Worm (Caenorhabditis elegans) whole organism, L4 larva: ENCODE data around the gene C23H5.11.

Source experiments
- F26F4.8 ChIP-seq: fragments of 200-800 bp; sonication (Bioruptor generic); conservative IDR thresholded peaks from 2 replicates; pipeline ENCODE4 v1.3.6; 2022; ENCODE audit warnings: missing genetic modification characterization, missing compliant biosample characterization
- F49E8.2 ChIP-seq: sonication (generic microtip); optimal IDR thresholded peaks from 2 replicates; lab custom pipeline; 2016; ENCODE audit warnings: missing compliant biosample characterization, mild to moderate bottlenecking, missing genetic modification characterization, borderline replicate concordance
- T20F7.1 ChIP-seq: fragments of 200-800 bp; sonication (Bioruptor generic); optimal IDR thresholded peaks from 2 replicates; lab custom pipeline; 2018; ENCODE audit warnings: mild to moderate bottlenecking, missing genetic modification characterization, missing compliant biosample characterization
- T26A8.4 ChIP-seq: fragments of 200-800 bp; sonication (Bioruptor generic); IDR thresholded peaks from 2 replicates; pipeline ENCODE4 v1.3.6; 2022; ENCODE audit warnings: missing genetic modification characterization, missing compliant biosample characterization
- Y105C5A.15 ChIP-seq: fragments of 200-800 bp; sonication (Bioruptor generic); IDR thresholded peaks from 2 replicates; pipeline ENCODE4 v1.3.6; 2022; ENCODE audit warnings: missing genetic modification characterization, missing compliant biosample characterization
- Y75B8A.6 ChIP-seq: fragments of 200-800 bp; sonication (Bioruptor generic); IDR thresholded peaks from 2 replicates; pipeline ENCODE4 v1.3.6; 2022; ENCODE audit warnings: missing genetic modification reagents, missing genetic modification characterization, missing compliant biosample characterization
- aha-1 ChIP-seq: fragments of 150-350 bp; peaks from one replicate; lab custom pipeline; 2014; ENCODE audit warnings: missing biosample characterization, missing genetic modification characterization
- attf-4 ChIP-seq: sonication (generic microtip); optimal IDR thresholded peaks from 3 replicates; lab custom pipeline; 2017; ENCODE audit warnings: missing biosample characterization, missing genetic modification characterization
- ceh-28 ChIP-seq: fragments of 150-350 bp; optimal IDR thresholded peaks from 2 replicates; lab custom pipeline; 2014; ENCODE audit warnings: missing biosample characterization, missing genetic modification reagents, missing genetic modification characterization
- daf-16 ChIP-seq, 3 experiments: sonication (generic microtip); optimal IDR thresholded peaks; 2 replicates each; lab custom pipeline; 2016 to 2017; ENCODE audit warnings: missing genetic modification characterization in 3 of 3, missing genetic modification reagents in 3 of 3, mild to moderate bottlenecking in 2 of 3, missing compliant biosample characterization in 2 of 3, missing biosample characterization in 1 of 3, moderate library complexity in 1 of 3
- dmd-6 ChIP-seq: fragments of 200-800 bp; sonication (Bioruptor generic); IDR thresholded peaks from 2 replicates; pipeline ENCODE4 v1.3.6; 2022; ENCODE audit warnings: missing genetic modification reagents, missing genetic modification characterization, missing compliant biosample characterization
- dmd-8 ChIP-seq: fragments of 200-800 bp; sonication (Bioruptor generic); IDR thresholded peaks from 2 replicates; pipeline ENCODE4 v1.3.6; 2022; ENCODE audit warnings: missing genetic modification characterization, missing compliant biosample characterization
- dpl-1 ChIP-seq: fragments of 150-350 bp; optimal IDR thresholded peaks from 2 replicates; lab custom pipeline; 2014; ENCODE audit warnings: missing biosample characterization, missing genetic modification reagents, missing genetic modification characterization
- dve-1 ChIP-seq: sonication (generic microtip); optimal IDR thresholded peaks from 2 replicates; lab custom pipeline; 2017; ENCODE audit warnings: antibody characterized with exemption, mild to moderate bottlenecking, missing genetic modification characterization, missing compliant biosample characterization; ENCODE audit not compliant: insufficient read depth
- egl-43 ChIP-seq: fragments of 200-800 bp; sonication (Bioruptor generic); IDR thresholded peaks from 2 replicates; pipeline ENCODE4 v1.3.6; 2022; ENCODE audit warnings: missing genetic modification reagents, missing genetic modification characterization, missing compliant biosample characterization
- fos-1 ChIP-seq: fragments of 150-350 bp; optimal IDR thresholded peaks from 2 replicates; lab custom pipeline; 2014; ENCODE audit warnings: missing biosample characterization, missing genetic modification characterization
- hmg-1.1 ChIP-seq: fragments of 200-800 bp; sonication (Bioruptor generic); IDR thresholded peaks from 2 replicates; pipeline ENCODE4 v1.3.6; 2022; ENCODE audit warnings: missing genetic modification reagents, missing genetic modification characterization, missing compliant biosample characterization
- lim-7 ChIP-seq: fragments of 200-800 bp; sonication (Bioruptor generic); IDR thresholded peaks from 2 replicates; pipeline ENCODE4 v1.3.6; 2022; ENCODE audit warnings: missing genetic modification characterization, missing compliant biosample characterization
- lin-38 ChIP-seq: fragments of 200-800 bp; sonication (Bioruptor generic); IDR thresholded peaks from 2 replicates; pipeline ENCODE4 v1.3.6; 2022; ENCODE audit warnings: missing genetic modification reagents, missing genetic modification characterization, missing compliant biosample characterization
- lin-39 ChIP-seq: fragments of 150-350 bp; optimal IDR thresholded peaks from 2 replicates; lab custom pipeline; 2014; ENCODE audit warnings: missing biosample characterization, missing genetic modification reagents, missing genetic modification characterization
- lsy-2 ChIP-seq, 2 experiments: fragments of 150-350 bp in 1 of 2; sonication (generic microtip) in 1 of 2; optimal IDR thresholded peaks; 2 replicates each; lab custom pipeline; 2014 to 2017; ENCODE audit warnings: missing biosample characterization in 2 of 2, missing genetic modification characterization in 2 of 2
- madf-5 ChIP-seq, 2 experiments: fragments of 200-800 bp; sonication (Bioruptor generic); IDR thresholded peaks; 2 replicates each; pipeline ENCODE4 v1.3.6; 2022; ENCODE audit warnings: missing compliant biosample characterization in 2 of 2, missing genetic modification characterization in 2 of 2
- mep-1 ChIP-seq: fragments of 150-350 bp; sonication (generic microtip); optimal IDR thresholded peaks from 3 replicates; lab custom pipeline; 2014; ENCODE audit warnings: missing biosample characterization, missing genetic modification characterization
- nhr-102 ChIP-seq: sonication (generic microtip); optimal IDR thresholded peaks from 2 replicates; lab custom pipeline; 2016; ENCODE audit warnings: mild to moderate bottlenecking, missing genetic modification characterization, moderate library complexity, missing compliant biosample characterization
- nhr-11 ChIP-seq: fragments of 150-350 bp; optimal IDR thresholded peaks from 2 replicates; lab custom pipeline; 2014; ENCODE audit warnings: missing biosample characterization, missing genetic modification characterization
- nhr-237 ChIP-seq: sonication (generic microtip); optimal IDR thresholded peaks from 2 replicates; lab custom pipeline; 2017; ENCODE audit warnings: missing biosample characterization, missing genetic modification characterization
- nhr-42 ChIP-seq: fragments of 200-800 bp; sonication (Bioruptor generic); IDR thresholded peaks from 2 replicates; pipeline ENCODE4 v1.3.6; 2022; ENCODE audit warnings: missing genetic modification characterization, missing compliant biosample characterization
- nhr-48 ChIP-seq: sonication (generic microtip); optimal IDR thresholded peaks from 2 replicates; lab custom pipeline; 2016; ENCODE audit warnings: mild to moderate bottlenecking, missing genetic modification characterization, missing compliant biosample characterization
- nhr-6 ChIP-seq: fragments of 150-350 bp; optimal IDR thresholded peaks from 2 replicates; lab custom pipeline; 2014; ENCODE audit warnings: missing biosample characterization, missing genetic modification characterization
- nhr-77 ChIP-seq: fragments of 150-350 bp; optimal IDR thresholded peaks from 2 replicates; lab custom pipeline; 2014; ENCODE audit warnings: missing biosample characterization, missing genetic modification characterization
- pha-4 ChIP-seq, 2 experiments: fragments of 150-350 bp in 1 of 2; fragments of 200-800 bp in 1 of 2; sonication (Bioruptor generic) in 1 of 2; IDR thresholded peaks in 1 of 2; optimal IDR thresholded peaks in 1 of 2; 2 replicates each; pipeline versions ENCODE4 v1.3.6 to Lab custom; 2014 to 2022; ENCODE audit warnings: missing genetic modification characterization in 2 of 2, missing genetic modification reagents in 2 of 2, missing biosample characterization in 1 of 2, missing compliant biosample characterization in 1 of 2
- php-3 ChIP-seq: fragments of 200-800 bp; sonication (Bioruptor generic); IDR thresholded peaks from 2 replicates; pipeline ENCODE4 v1.3.6; 2022; ENCODE audit warnings: missing genetic modification reagents, missing genetic modification characterization, missing compliant biosample characterization
- pqm-1 ChIP-seq: sonication (generic microtip); optimal IDR thresholded peaks from 2 replicates; lab custom pipeline; 2017; ENCODE audit warnings: missing biosample characterization, missing genetic modification characterization
- saeg-2 ChIP-seq: fragments of 200-800 bp; sonication (Bioruptor generic); IDR thresholded peaks from 2 replicates; pipeline ENCODE4 v1.3.6; 2022; ENCODE audit warnings: missing genetic modification reagents, missing genetic modification characterization, missing compliant biosample characterization
- sdz-12 ChIP-seq: fragments of 200-800 bp; sonication (Bioruptor generic); optimal IDR thresholded peaks from 2 replicates; lab custom pipeline; 2018; ENCODE audit warnings: mild to moderate bottlenecking, missing genetic modification characterization, missing compliant biosample characterization
- set-16 ChIP-seq: fragments of 200-800 bp; sonication (Bioruptor generic); IDR thresholded peaks from 2 replicates; pipeline ENCODE4 v1.3.6; 2022; ENCODE audit warnings: missing genetic modification reagents, missing genetic modification characterization, missing compliant biosample characterization
- skn-1 ChIP-seq: fragments of 150-350 bp; optimal IDR thresholded peaks from 2 replicates; lab custom pipeline; 2014; ENCODE audit warnings: missing biosample characterization, missing genetic modification characterization
- unc-62 ChIP-seq, 3 experiments: fragments of 150-350 bp in 1 of 3; sonication (generic microtip); optimal IDR thresholded peaks in 2 of 3; peaks in 1 of 3; 1 replicate in 1 of 3; 2 replicates in 2 of 3; lab custom pipeline; 2014 to 2017; ENCODE audit warnings: missing biosample characterization in 3 of 3, missing genetic modification characterization in 3 of 3, missing genetic modification reagents in 3 of 3, missing genotype in 1 of 3
- zfp-3 ChIP-seq: fragments of 200-800 bp; sonication (Bioruptor generic); conservative IDR thresholded peaks from 2 replicates; pipeline ENCODE4 v1.3.6; 2022; ENCODE audit warnings: missing genetic modification reagents, missing genetic modification characterization, missing compliant biosample characterization
- zip-11 ChIP-seq: fragments of 200-800 bp; sonication (Bioruptor generic); IDR thresholded peaks from 2 replicates; pipeline ENCODE4 v1.3.6; 2022; ENCODE audit warnings: missing genetic modification characterization, missing compliant biosample characterization
- ztf-11 ChIP-seq: fragments of 150-350 bp; optimal IDR thresholded peaks from 2 replicates; lab custom pipeline; 2014; ENCODE audit warnings: missing biosample characterization, missing genetic modification characterization

Gene C23H5.11

DNA sequence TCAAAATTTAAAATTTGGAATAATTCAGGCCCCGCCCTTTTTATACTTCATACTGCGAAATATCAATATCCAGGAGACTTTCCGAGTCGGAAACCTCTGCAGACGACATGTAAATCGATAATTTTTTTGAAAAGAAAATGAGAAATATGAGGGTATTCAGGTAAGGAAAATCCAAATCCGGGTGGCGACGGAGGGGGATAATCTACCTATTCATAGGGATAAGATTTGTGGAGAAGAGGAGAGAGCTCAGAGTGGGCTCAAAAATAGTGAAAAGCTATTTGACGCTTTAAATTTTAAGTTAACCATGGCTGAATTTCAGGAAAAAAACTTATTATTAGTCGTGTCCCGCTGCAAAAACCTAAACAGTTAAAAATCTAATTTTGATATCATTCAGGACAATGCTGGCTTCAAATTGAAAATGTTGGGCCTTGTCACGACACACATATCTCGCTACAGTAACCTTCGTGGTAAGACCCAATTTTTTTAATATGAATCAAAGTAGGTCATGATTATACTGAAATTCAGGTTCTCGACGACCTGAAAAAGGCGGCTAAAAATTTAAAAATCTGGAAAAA lies 11.7 kb upstream of the C23H5.11 start, which contains the start of gene che-6:
che-6 (minus strand) TSS at position 109 of the 575 bp plus-strand sequence.
- TF ChIP-seq Y75B8A.6 (0 out of 2 replicates have a peak, but pooled peaks have one; percentile 44), dmd-6 (GFP tag; lab: Robert Waterston, UW) (peak; percentile 39), dve-1 (tag; lab: Kevin White, UChicago) (peak; percentile 45), lin-39 (tag; lab: Kevin White, UChicago) (no peak), mep-1 (tag; lab: Kevin White, UChicago) (peak; percentile 31), hmg-1.1 (no peak), pqm-1 (no peak), fos-1 (tag; lab: Kevin White, UChicago) (no peak), php-3 (GFP tag; lab: Robert Waterston, UW) (no peak), set-16 (GFP tag; lab: Robert Waterston, UW) (no peak), lim-7 (GFP tag; lab: Robert Waterston, UW) (0 out of 2 replicates have a peak, but pooled peaks have one; percentile 19), nhr-42 (GFP tag; lab: Robert Waterston, UW) (no peak), saeg-2 (GFP tag; lab: Robert Waterston, UW) (peak; percentile 60; the same call in 1 of the 2 replicates), lsy-2 (tag; optimal IDR thresholded peaks at IDR 0.05; lab: Kevin White, UChicago) (peak in 1 of 2 experiments; percentile 12), nhr-77 (tag; lab: Kevin White, UChicago) (no peak), unc-62 (GFP tag; optimal IDR thresholded peaks at IDR 0.05 in 1 of 2; lab: Kevin White, UChicago) (no peak), unc-62 (tag; optimal IDR thresholded peaks at IDR 0.05; lab: Kevin White, UChicago) (no peak), attf-4 (tag; lab: Kevin White, UChicago) (no peak), zfp-3 (GFP tag; lab: Robert Waterston, UW) (peak; percentile 26), dpl-1 (no peak), T26A8.4 (GFP tag; lab: Robert Waterston, UW) (0 out of 2 replicates have a peak, but pooled peaks have one; percentile 29), Y105C5A.15 (GFP tag; lab: Robert Waterston, UW) (no peak), pha-4 (GFP tag; IDR thresholded peaks at IDR 0.05; lab: Robert Waterston, UW) (0 out of 2 replicates have a peak, but pooled peaks have one; percentile 51), pha-4 (tag; optimal IDR thresholded peaks at IDR 0.05; lab: Kevin White, UChicago) (no peak), ceh-28 (tag; lab: Kevin White, UChicago) (no peak), T20F7.1 (GFP tag; lab: Kevin White, UChicago) (peak; percentile 34), F49E8.2 (tag; lab: Kevin White, UChicago) (no peak), nhr-48 (tag; lab: Kevin White, UChicago) (peak; percentile 9), sdz-12 (GFP tag; lab: Kevin White, UChicago) (no peak), aha-1 (tag; lab: Kevin White, UChicago) (peak; percentile 86), nhr-102 (tag; lab: Kevin White, UChicago) (peak; percentile 37), daf-16 (GFP tag; optimal IDR thresholded peaks at IDR 0.05; lab: Kevin White, UChicago) (no peak), daf-16 (tag; optimal IDR thresholded peaks at IDR 0.05; lab: Kevin White, UChicago) (peak; percentile 22), ztf-11 (no peak), skn-1 (tag; lab: Kevin White, UChicago) (no peak), nhr-6 (no peak), lin-38 (GFP tag; lab: Robert Waterston, UW) (peak; percentile 58), zip-11 (GFP tag; lab: Robert Waterston, UW) (no peak), dmd-8 (0 out of 2 replicates have a peak, but pooled peaks have one; percentile 20), nhr-237 (tag; lab: Kevin White, UChicago) (no peak)

DNA sequence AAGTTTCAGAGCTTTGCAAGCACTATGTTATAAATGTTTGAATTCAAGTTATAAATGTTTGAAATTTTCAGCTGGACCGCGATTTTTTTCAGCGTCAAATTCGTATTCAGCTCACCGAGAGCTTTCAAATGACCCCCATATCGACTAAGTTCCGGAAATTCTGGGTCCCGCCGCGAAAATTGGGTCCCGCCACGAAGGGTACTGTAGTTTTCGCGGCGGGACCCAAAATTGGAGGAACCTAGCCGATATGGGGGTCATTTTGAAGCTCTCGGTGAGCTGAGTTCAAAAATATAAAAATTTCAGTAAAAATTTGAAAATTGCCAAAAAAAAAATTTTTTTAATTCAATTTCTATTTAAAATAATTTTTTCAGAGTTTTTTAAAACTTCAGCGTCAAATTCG lies 7.0 kb upstream of the C23H5.11 start:
- no peak for TF ChIP-seq skn-1 (tag; lab: Kevin White, UChicago)
- peak; percentile 53; the same call in 1 of the 2 replicates for TF ChIP-seq egl-43 (GFP tag; lab: Robert Waterston, UW)
- peak; percentile 26 for TF ChIP-seq set-16 (GFP tag; lab: Robert Waterston, UW)
- TF ChIP-seq dmd-8, result peak; percentile 26; the same call in 1 of the 2 replicates
- 0 out of 2 replicates have a peak, but pooled peaks have one; percentile 9 for TF ChIP-seq F26F4.8 (GFP tag; lab: Robert Waterston, UW)
- no peak for TF ChIP-seq nhr-11 (tag; lab: Kevin White, UChicago)
- TF ChIP-seq madf-5 (GFP tag; IDR thresholded peaks at IDR 0.05; lab: Robert Waterston, UW), result 0 out of 4 replicates have a peak, but pooled peaks of 1 of the 2 experiments have one; percentile 13
- TF ChIP-seq, all 104 proteins: peak for 5
